Worm (Caenorhabditis elegans) whole organism, mixed stage, embryonic: ENCODE measurements around the gene aqp-10.
A peak's percentile ranks its signal among the peaks of the same experiment; 100 is the strongest.
"Not testable (repeated sequence)": the region's sequence is repeated elsewhere in the genome, so short reads cannot be mapped to it uniquely, and the experiment has no call there.

ENCODE experiments used
- blmp-1 ChIP-seq: fragments of 150-350 bp; optimal IDR thresholded peaks from 2 replicates; lab custom pipeline; 2014; ENCODE audit warnings: missing biosample characterization, missing genetic modification characterization
- ceh-39 ChIP-seq: fragments of 150-350 bp; optimal IDR thresholded peaks from 2 replicates; lab custom pipeline; 2014; ENCODE audit warnings: missing biosample characterization, missing genetic modification characterization
- ceh-83 ChIP-seq: fragments of 200-800 bp; sonication (Bioruptor generic); optimal IDR thresholded peaks from 2 replicates; lab custom pipeline; 2018; ENCODE audit warnings: mild to moderate bottlenecking, missing genetic modification characterization, missing compliant biosample characterization
- ces-1 ChIP-seq: fragments of 150-350 bp; optimal IDR thresholded peaks from 2 replicates; lab custom pipeline; 2014; ENCODE audit warnings: missing biosample characterization, missing genetic modification reagents, missing genetic modification characterization
- drap-1 ChIP-seq: fragments of 200-800 bp; sonication (Bioruptor generic); optimal IDR thresholded peaks from 3 replicates; lab custom pipeline; 2018; ENCODE audit warnings: mild to moderate bottlenecking, missing genetic modification characterization, missing compliant biosample characterization
- elt-1 ChIP-seq: sonication (generic microtip); optimal IDR thresholded peaks from 2 replicates; lab custom pipeline; 2017; ENCODE audit warnings: missing genetic modification characterization, mild to moderate bottlenecking, missing compliant biosample characterization, antibody characterized with exemption, moderate library complexity, borderline replicate concordance; ENCODE audit not compliant: insufficient read depth
- elt-3 ChIP-seq: fragments of 150-350 bp; optimal IDR thresholded peaks from 2 replicates; lab custom pipeline; 2014; ENCODE audit warnings: missing biosample characterization, missing genetic modification characterization
- flh-1 ChIP-seq: fragments of 200-800 bp; sonication (Bioruptor generic); optimal IDR thresholded peaks from 2 replicates; lab custom pipeline; 2018; ENCODE audit warnings: mild to moderate bottlenecking, missing genetic modification characterization, moderate library complexity, missing compliant biosample characterization
- ham-2 ChIP-seq: fragments of 200-800 bp; sonication (Bioruptor generic); optimal IDR thresholded peaks from 2 replicates; lab custom pipeline; 2018; ENCODE audit warnings: mild to moderate bottlenecking, missing genetic modification characterization, missing compliant biosample characterization
- hlh-1 ChIP-seq: fragments of 150-350 bp; optimal IDR thresholded peaks from 2 replicates; lab custom pipeline; 2014; ENCODE audit warnings: missing biosample characterization, missing genetic modification reagents, missing genetic modification characterization
- lin-32 ChIP-seq: fragments of 200-800 bp; sonication (Bioruptor generic); optimal IDR thresholded peaks from 2 replicates; lab custom pipeline; 2018; ENCODE audit warnings: mild to moderate bottlenecking, missing genetic modification characterization, missing compliant biosample characterization
- lsy-2 ChIP-seq: fragments of 150-350 bp; optimal IDR thresholded peaks from 2 replicates; lab custom pipeline; 2014; ENCODE audit warnings: missing biosample characterization, missing genetic modification characterization
- mab-5 ChIP-seq: fragments of 150-350 bp; optimal IDR thresholded peaks from 2 replicates; lab custom pipeline; 2014; ENCODE audit warnings: missing biosample characterization, missing genetic modification characterization
- mep-1 ChIP-seq: fragments of 150-350 bp; optimal IDR thresholded peaks from 2 replicates; lab custom pipeline; 2017; ENCODE audit warnings: missing biosample characterization, missing genetic modification reagents, missing genetic modification characterization, inconsistent platforms
- mls-2 ChIP-seq: sonication (generic microtip); optimal IDR thresholded peaks from 2 replicates; lab custom pipeline; 2016; ENCODE audit warnings: mild to moderate bottlenecking, missing genetic modification characterization, moderate library complexity, missing compliant biosample characterization
- nhr-12 ChIP-seq: fragments of 150-350 bp; optimal IDR thresholded peaks from 2 replicates; lab custom pipeline; 2014; ENCODE audit warnings: missing biosample characterization, missing genetic modification characterization
- nhr-2 ChIP-seq: fragments of 150-350 bp; optimal IDR thresholded peaks from 2 replicates; lab custom pipeline; 2014; ENCODE audit warnings: missing biosample characterization, missing genetic modification characterization
- nhr-237 ChIP-seq: fragments of 150-350 bp; optimal IDR thresholded peaks from 2 replicates; lab custom pipeline; 2014; ENCODE audit warnings: missing biosample characterization, missing genetic modification characterization
- nhr-76 ChIP-seq: sonication (generic microtip); optimal IDR thresholded peaks from 2 replicates; lab custom pipeline; 2017; ENCODE audit warnings: missing biosample characterization, missing genetic modification characterization
- pha-4 ChIP-seq: fragments of 150-350 bp; optimal IDR thresholded peaks from 2 replicates; lab custom pipeline; 2018; ENCODE audit warnings: missing biosample characterization, missing genetic modification reagents, missing genetic modification characterization
- sem-2 ChIP-seq: fragments of 200-800 bp; sonication (Bioruptor generic); optimal IDR thresholded peaks from 2 replicates; lab custom pipeline; 2018; ENCODE audit warnings: mild to moderate bottlenecking, missing genetic modification characterization, missing compliant biosample characterization
- snpc-4 ChIP-seq: fragments of 150-350 bp; optimal IDR thresholded peaks from 2 replicates; lab custom pipeline; 2014; ENCODE audit warnings: missing biosample characterization, missing genetic modification characterization
- sptf-1 ChIP-seq: sonication (generic microtip); optimal IDR thresholded peaks from 2 replicates; lab custom pipeline; 2017; ENCODE audit warnings: mild to moderate bottlenecking, missing genetic modification characterization, moderate library complexity, missing compliant biosample characterization
- tbx-8 ChIP-seq: fragments of 200-800 bp; sonication (Bioruptor generic); optimal IDR thresholded peaks from 2 replicates; lab custom pipeline; 2018; ENCODE audit warnings: mild to moderate bottlenecking, missing genetic modification characterization, moderate library complexity, missing compliant biosample characterization
- unc-120 ChIP-seq: sonication (generic microtip); optimal IDR thresholded peaks from 2 replicates; lab custom pipeline; 2017; ENCODE audit warnings: missing genetic modification characterization, missing compliant biosample characterization; ENCODE audit not compliant: poor library complexity, severe bottlenecking
- unc-39 ChIP-seq: fragments of 150-350 bp; optimal IDR thresholded peaks from 2 replicates; lab custom pipeline; 2014; ENCODE audit warnings: missing biosample characterization, missing genetic modification characterization
- unc-62 ChIP-seq: fragments of 150-350 bp; optimal IDR thresholded peaks from 2 replicates; lab custom pipeline; 2014; ENCODE audit warnings: missing biosample characterization, missing genetic modification reagents, missing genetic modification characterization
- zip-8 ChIP-seq: fragments of 150-350 bp; optimal IDR thresholded peaks from 2 replicates; lab custom pipeline; 2014; ENCODE audit warnings: missing biosample characterization, missing genetic modification characterization
- ztf-11 ChIP-seq: fragments of 150-350 bp; optimal IDR thresholded peaks from 2 replicates; lab custom pipeline; 2014; ENCODE audit warnings: missing biosample characterization, missing genetic modification characterization

The aqp-10 gene

DNA sequence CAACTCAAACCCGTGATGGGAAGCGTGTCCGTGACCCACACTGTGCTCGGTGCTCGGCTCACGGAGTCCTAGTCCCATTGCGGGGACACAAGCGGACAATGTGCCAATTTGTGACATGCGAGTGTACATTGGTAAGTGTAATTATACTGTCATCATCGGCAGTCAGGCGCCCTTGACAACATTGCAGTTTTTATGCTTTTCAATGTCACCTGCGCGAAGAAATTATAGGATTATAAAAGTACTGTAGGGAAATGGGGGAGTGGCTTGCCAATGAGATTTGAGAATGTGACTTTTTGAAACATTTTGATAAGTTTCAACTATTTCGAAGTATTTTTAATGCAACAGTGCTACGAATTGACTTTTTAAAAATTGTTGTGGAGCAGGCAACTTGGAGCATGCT is 33.9 kb downstream of the aqp-10 start:
- no peak for TF ChIP-seq elt-3 (tag; lab: Kevin White, UChicago)
- TF ChIP-seq flh-1, result no peak
- no peak for TF ChIP-seq zip-8 (tag; lab: Kevin White, UChicago)
- no peak for TF ChIP-seq drap-1 (GFP tag; lab: Kevin White, UChicago)
- peak; percentile 41 for TF ChIP-seq lsy-2
- TF ChIP-seq nhr-237 (tag; lab: Kevin White, UChicago), result no peak
- TF ChIP-seq ztf-11, result no peak
- no peak for TF ChIP-seq unc-62 (GFP tag; lab: Kevin White, UChicago)
- TF ChIP-seq snpc-4 (tag; lab: Kevin White, UChicago), result no peak
- no peak for TF ChIP-seq tbx-8 (GFP tag; lab: Kevin White, UChicago)
- peak; percentile 5 for TF ChIP-seq ceh-83 (GFP tag; lab: Kevin White, UChicago)
- TF ChIP-seq mep-1 (tag; lab: Kevin White, UChicago), result no peak
- TF ChIP-seq ceh-39 (tag; lab: Kevin White, UChicago), result no peak
- no peak for TF ChIP-seq unc-39 (tag; lab: Kevin White, UChicago)
- no peak for TF ChIP-seq nhr-76 (tag; lab: Kevin White, UChicago)
- TF ChIP-seq mab-5 (tag; lab: Kevin White, UChicago), result no peak
- TF ChIP-seq lin-32, result no peak

DNA sequence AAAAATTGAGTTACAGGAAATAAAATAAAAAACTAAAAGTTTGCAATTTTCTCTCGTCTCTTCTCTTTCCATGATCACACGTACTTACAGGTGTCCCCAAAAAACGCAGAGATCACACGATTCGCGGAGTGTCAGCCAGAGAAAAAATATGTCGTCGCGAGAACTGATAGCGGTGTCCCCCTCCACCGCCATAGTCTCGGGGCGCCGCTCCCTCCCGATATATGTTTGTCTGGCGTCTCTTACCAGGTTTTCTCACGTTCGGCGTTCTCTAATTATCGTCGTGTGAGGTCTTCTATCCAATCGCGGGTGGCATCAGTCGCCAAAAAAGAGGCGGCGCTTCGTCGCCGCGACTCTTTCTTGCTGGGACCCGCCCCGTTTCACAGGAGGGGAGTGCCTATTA is 37.8 kb downstream of the aqp-10 start, which contains the start of gene mab-3:
TSS of gene mab-3 (plus strand) at position 328 of the 400 bp plus-strand sequence.
- TF ChIP-seq pha-4; ztf-11; drap-1 (GFP tag; lab: Kevin White, UChicago): not testable (repeated sequence)

DNA sequence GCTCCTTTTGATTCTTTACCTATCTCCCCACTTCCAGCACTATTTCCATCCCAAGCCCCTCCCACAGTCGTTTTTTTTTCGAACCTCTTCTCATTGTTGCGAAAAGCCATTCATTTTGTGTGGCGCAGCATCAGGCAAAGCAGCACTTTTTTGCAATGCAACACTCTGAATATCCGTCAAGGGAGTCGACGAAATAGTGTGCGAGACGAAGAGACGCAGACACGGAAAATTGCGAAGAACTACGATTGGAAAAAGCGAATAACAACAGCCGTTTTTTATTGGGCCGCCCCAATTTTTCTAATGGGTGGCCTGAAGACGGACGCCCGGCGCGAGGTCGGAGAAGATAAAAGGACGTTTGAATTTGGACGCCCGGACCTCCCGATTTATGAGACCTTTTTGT is 39.8 kb downstream of the aqp-10 start:
- TF ChIP-seq lsy-2, result no peak
- TF ChIP-seq lin-32, result no peak
- no peak for TF ChIP-seq sem-2 (GFP tag; lab: Kevin White, UChicago)

DNA sequence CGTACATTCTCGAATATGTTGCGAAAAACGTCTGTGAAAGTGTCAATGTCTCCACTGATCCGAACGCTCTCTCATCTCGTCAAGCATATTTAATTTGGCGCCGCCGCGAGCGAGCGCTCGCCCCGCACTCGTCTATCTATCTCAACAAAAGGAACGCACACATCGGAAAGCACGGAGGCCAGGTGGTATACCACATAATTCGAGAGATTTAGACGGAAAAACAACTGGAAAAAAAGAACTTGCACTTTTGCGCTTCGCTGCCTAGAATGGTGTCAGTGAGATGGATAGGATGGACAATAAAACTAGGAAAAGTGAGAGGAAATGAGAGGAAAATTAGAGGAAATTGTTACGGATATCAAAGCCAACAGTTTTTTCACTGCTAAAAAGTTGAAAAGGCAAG is 40.5 kb downstream of the aqp-10 start:
- TF ChIP-seq ztf-11 (no peak), mls-2 (tag; lab: Kevin White, UChicago) (no peak), pha-4 (no peak), nhr-12 (tag; lab: Kevin White, UChicago) (no peak), ham-2 (GFP tag; lab: Kevin White, UChicago) (no peak), drap-1 (GFP tag; lab: Kevin White, UChicago) (no peak)

DNA sequence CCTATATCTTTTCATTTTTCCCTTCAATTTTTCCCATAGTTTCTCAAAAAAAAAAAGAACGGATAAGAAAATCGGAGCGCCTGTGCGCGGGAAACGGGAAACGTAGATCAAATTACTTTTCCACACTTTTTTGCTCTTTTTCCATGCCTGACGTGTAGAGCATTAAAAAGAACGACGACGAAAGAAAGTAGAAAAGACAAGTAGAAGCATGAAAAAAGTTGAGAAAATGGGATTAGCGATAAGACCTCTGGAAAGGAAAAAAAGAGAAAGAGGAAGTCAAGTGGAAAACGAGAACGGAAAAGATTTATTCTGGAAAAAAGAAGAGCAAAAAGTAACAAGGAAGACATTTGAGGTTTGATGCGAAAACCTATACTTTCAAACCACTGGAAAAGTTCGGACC is 41.1 kb downstream of the aqp-10 start:
- TF ChIP-seq ces-1 (GFP tag; lab: Kevin White, UChicago) (no peak), ztf-11 (no peak), mab-5 (tag; lab: Kevin White, UChicago) (no peak)

DNA sequence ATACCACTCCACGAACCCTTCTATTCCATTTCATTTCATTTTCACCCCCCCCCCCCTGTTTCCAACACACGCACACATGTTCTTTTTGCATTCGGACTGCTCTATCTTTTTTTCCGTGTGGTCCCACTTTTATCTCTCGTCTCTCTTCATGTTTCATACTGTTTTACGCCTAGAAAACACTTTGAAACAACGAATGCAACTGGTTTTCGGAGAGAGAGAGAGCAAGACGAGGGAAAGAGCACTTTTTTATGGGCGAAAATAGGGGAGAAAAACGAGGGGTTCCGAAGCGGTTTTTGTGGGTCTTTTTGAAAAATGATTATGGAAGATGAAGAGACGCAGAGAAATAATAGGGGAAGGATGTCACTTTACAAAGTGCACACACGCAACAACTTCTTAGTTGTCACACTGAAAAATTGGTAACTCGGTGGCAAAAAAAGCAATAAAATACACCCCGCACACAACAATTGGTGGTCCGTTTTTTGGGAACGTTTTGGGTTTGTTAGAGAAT is 42.4 kb downstream of the aqp-10 start:
- no peak for TF ChIP-seq unc-120
- peak; percentile 0 for TF ChIP-seq hlh-1 (tag; lab: Kevin White, UChicago)

DNA sequence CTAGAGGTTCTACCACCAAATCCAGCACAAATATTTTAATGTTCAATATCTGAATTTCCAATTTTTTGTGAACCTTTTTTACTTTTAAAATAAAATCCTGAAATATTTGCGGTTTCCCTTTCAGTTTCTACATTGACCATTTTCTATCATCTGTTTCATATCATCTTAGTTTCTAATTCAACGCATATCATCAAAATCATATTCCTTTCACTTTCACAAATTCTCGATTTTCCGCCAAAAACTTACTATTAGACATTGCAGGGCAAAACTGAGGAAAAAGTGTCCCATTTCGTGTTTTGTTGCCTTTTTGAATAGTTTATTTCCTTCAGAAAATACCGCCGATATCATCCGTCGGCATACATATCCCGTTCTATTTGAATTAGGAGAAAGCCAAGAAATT is 44.6 kb downstream of the aqp-10 start:
- TF ChIP-seq pha-4 (no peak), sptf-1 (tag; lab: Kevin White, UChicago) (no peak), mep-1 (tag; lab: Kevin White, UChicago) (no peak), ham-2 (GFP tag; lab: Kevin White, UChicago) (no peak), mls-2 (tag; lab: Kevin White, UChicago) (no peak), blmp-1 (tag; lab: Kevin White, UChicago) (peak; percentile 57), zip-8 (tag; lab: Kevin White, UChicago) (no peak), unc-120 (no peak)

DNA sequence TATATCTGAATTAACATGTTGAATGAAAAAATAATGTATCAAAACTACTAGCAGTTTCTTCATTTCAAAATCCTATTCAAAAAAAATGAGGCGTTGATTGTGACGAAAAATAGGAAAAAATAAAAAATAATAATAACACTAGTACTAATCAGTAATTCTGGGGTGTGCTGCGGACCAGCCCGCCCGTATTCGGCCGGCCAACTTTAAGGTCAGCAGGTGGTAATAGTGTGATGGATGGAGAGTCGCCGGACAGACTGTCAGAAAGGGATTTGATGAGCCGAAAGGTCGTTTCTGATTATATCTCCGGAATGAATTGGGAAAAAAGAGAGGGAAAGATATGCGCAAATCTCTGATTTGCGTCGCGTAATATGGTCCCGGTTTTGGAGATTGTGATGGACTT is 45.2 kb downstream of the aqp-10 start, which contains the start of gene cutl-2:
TSS of gene cutl-2 (minus strand) at position 210 of the 400 bp plus-strand sequence.
- peak; percentile 91 for TF ChIP-seq nhr-2 (tag; lab: Kevin White, UChicago)
- TF ChIP-seq ztf-11, result no peak
- peak; percentile 79 for TF ChIP-seq elt-1 (tag; lab: Kevin White, UChicago)
